1 fruit fly cellular context compared by ENCODE assay signal in the genomic region with DNA sequence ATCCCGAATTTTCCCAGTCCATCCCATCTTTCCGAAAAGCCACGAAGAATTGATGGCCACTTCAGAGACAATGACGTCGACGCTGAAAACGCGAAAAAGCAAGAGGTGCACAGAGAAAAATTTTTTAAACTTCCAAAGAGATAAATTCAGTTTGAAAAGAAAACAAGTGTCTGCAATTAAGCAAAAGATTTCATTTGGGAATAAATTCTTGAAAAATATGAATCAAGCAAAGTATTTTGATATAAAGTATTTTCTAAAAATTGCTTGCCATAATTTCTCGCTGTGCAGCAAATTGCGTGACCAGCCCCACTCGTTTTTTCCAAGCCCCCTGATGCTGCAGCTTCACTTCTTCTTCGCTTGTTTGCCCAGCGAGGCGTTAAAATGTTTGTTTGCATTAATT.
TF ChIP-seq lines count a peak whose summit lies in the region.

No protein-coding gene starts in this region.

TF ChIP-seq in whole organism, embryonic, 481 proteins besides CTCF, POLR2A, EP300 and RAD21 (continued from another document):
- no peak for TF ChIP-seq ken (GFP tag; IDR thresholded peaks at IDR 0.05; lab: Robert Waterston, UW)
- peak; percentile 30 for TF ChIP-seq Meics (GFP tag; optimal IDR thresholded peaks at IDR 0.05; lab: Kevin White, UChicago)
- TF ChIP-seq CG10462 (GFP tag; optimal IDR thresholded peaks at IDR 0.05; lab: Kevin White, UChicago), result no peak
- peak; percentile 30; the same call in 1 of the 2 replicates for TF ChIP-seq chm (GFP tag; IDR thresholded peaks at IDR 0.05; lab: Robert Waterston, UW)
- TF ChIP-seq Ptx1 (GFP tag; IDR thresholded peaks at IDR 0.05; lab: Robert Waterston, UW), result peak; percentile 54
- no peak for TF ChIP-seq CG14667 (GFP tag; IDR thresholded peaks at IDR 0.05; lab: Robert Waterston, UW)
- TF ChIP-seq fru (optimal IDR thresholded peaks at IDR 0.05; lab: Kevin White, UChicago), result no peak
- TF ChIP-seq Bdp1 (GFP tag; optimal IDR thresholded peaks at IDR 0.05; lab: Kevin White, UChicago), result no peak
